Fruit fly (Drosophila melanogaster) whole organism, embryonic: ENCODE measurements around the gene Creld.

Source experiments
- Adf1 ChIP-seq: fragments of 200-800 bp; sonication (Bioruptor generic); IDR thresholded peaks from 2 replicates; pipeline ENCODE4 v1.3.6; 2022; ENCODE audit warnings: missing biosample characterization, missing genetic modification characterization
- Antp ChIP-seq: fragments of 200-800 bp; sonication (Bioruptor generic); optimal IDR thresholded peaks from 3 replicates; lab custom pipeline; 2016; ENCODE audit warnings: missing biosample characterization, missing genetic modification characterization
- Atf-2 ChIP-seq: fragments of 200-800 bp; sonication (Bioruptor generic); optimal IDR thresholded peaks from 2 replicates; lab custom pipeline; 2016; ENCODE audit warnings: missing biosample characterization, missing genetic modification characterization
- Atf3 ChIP-seq: fragments of 200-800 bp; sonication (Bioruptor generic); optimal IDR thresholded peaks from 3 replicates; lab custom pipeline; 2016; ENCODE audit warnings: missing biosample characterization, missing genetic modification characterization
- CG10366 ChIP-seq: fragments of 200-800 bp; sonication (Bioruptor generic); IDR thresholded peaks from 2 replicates; pipeline ENCODE4 v1.3.6; 2022; ENCODE audit warnings: missing biosample characterization, missing genetic modification characterization
- CG10959 ChIP-seq: fragments of 200-800 bp; sonication (Bioruptor generic); IDR thresholded peaks from 2 replicates; pipeline ENCODE4 v1.3.6; 2022; ENCODE audit warnings: missing biosample characterization, missing genetic modification characterization
- CG15011 ChIP-seq: fragments of 200-800 bp; sonication (Bioruptor generic); optimal IDR thresholded peaks from 3 replicates; lab custom pipeline; 2018; ENCODE audit warnings: missing biosample characterization, mild to moderate bottlenecking, missing genetic modification characterization
- CG15073 ChIP-seq: fragments of 200-800 bp; sonication (Bioruptor generic); optimal IDR thresholded peaks from 2 replicates; lab custom pipeline; 2016; ENCODE audit warnings: missing biosample characterization, missing genetic modification characterization
- CG15696 ChIP-seq: fragments of 200-800 bp; sonication (Bioruptor generic); optimal IDR thresholded peaks from 2 replicates; lab custom pipeline; 2019; ENCODE audit warnings: missing biosample characterization, mild to moderate bottlenecking, missing genetic modification characterization, moderate library complexity
- CG16779 ChIP-seq: fragments of 200-800 bp; sonication (Bioruptor generic); IDR thresholded peaks from 2 replicates; pipeline ENCODE4 v1.3.6; 2022; ENCODE audit warnings: missing biosample characterization, missing genetic modification characterization
- CG17186 ChIP-seq: fragments of 200-800 bp; sonication (Bioruptor generic); optimal IDR thresholded peaks from 3 replicates; lab custom pipeline; 2017; ENCODE audit warnings: missing biosample characterization, missing genetic modification reagents, missing genetic modification characterization
- CG18599 ChIP-seq: fragments of 200-800 bp; sonication (Bioruptor generic); optimal IDR thresholded peaks from 3 replicates; lab custom pipeline; 2017; ENCODE audit warnings: missing biosample characterization, missing genetic modification characterization, mild to moderate bottlenecking, moderate library complexity, missing genetic modification reagents
- CG31365 ChIP-seq: fragments of 200-800 bp; sonication (Bioruptor generic); optimal IDR thresholded peaks from 2 replicates; lab custom pipeline; 2018; ENCODE audit warnings: missing biosample characterization, mild to moderate bottlenecking, missing genetic modification characterization
- CG3726 ChIP-seq: fragments of 200-800 bp; sonication (Bioruptor generic); IDR thresholded peaks from 3 replicates; pipeline ENCODE4, ENCODE4 v1.3.6; 2022; ENCODE audit warnings: missing biosample characterization, missing genetic modification characterization
- CG4730 ChIP-seq: fragments of 200-800 bp; sonication (Bioruptor generic); IDR thresholded peaks from 2 replicates; pipeline ENCODE4 v1.3.6; 2022; ENCODE audit warnings: missing biosample characterization, missing genetic modification characterization
- CG5245 ChIP-seq: fragments of 200-800 bp; sonication (Bioruptor generic); optimal IDR thresholded peaks from 3 replicates; lab custom pipeline; 2016; ENCODE audit warnings: missing biosample characterization, missing genetic modification characterization
- CG6791 ChIP-seq: fragments of 200-800 bp; sonication (Bioruptor generic); IDR thresholded peaks from 3 replicates; pipeline ENCODE4 v1.3.6; 2022; ENCODE audit warnings: missing biosample characterization, missing genetic modification characterization; ENCODE audit not compliant: partially characterized antibody
- CG6854 ChIP-seq: fragments of 200-800 bp; sonication (Bioruptor generic); optimal IDR thresholded peaks from 3 replicates; lab custom pipeline; 2017; ENCODE audit warnings: missing biosample characterization, mild to moderate bottlenecking, missing genetic modification characterization
- CG7372 ChIP-seq: fragments of 200-800 bp; sonication (Bioruptor generic); IDR thresholded peaks from 2 replicates; pipeline ENCODE4 v1.3.6; 2022; ENCODE audit warnings: missing biosample characterization, missing genetic modification characterization
- CG7963 ChIP-seq: fragments of 200-800 bp; sonication (Bioruptor generic); IDR thresholded peaks from 3 replicates; pipeline ENCODE4 v1.3.6; 2022; ENCODE audit warnings: missing biosample characterization, missing genetic modification characterization; ENCODE audit not compliant: partially characterized antibody
- CG9215 ChIP-seq: fragments of 200-800 bp; sonication (Bioruptor generic); IDR thresholded peaks from 2 replicates; pipeline ENCODE4 v1.3.6; 2022; ENCODE audit warnings: missing biosample characterization, missing genetic modification characterization
- CG9437 ChIP-seq: fragments of 200-800 bp; sonication (Bioruptor generic); optimal IDR thresholded peaks from 2 replicates; lab custom pipeline; 2018; ENCODE audit warnings: missing biosample characterization, mild to moderate bottlenecking, missing genetic modification characterization
- Dip2 ChIP-seq: fragments of 200-800 bp; sonication (Bioruptor generic); IDR thresholded peaks from 2 replicates; pipeline ENCODE4 v1.3.6; 2022; ENCODE audit warnings: missing biosample characterization, missing genetic modification characterization
- Fer3 ChIP-seq: fragments of 200-800 bp; sonication (Bioruptor generic); optimal IDR thresholded peaks from 2 replicates; lab custom pipeline; 2018; ENCODE audit warnings: missing biosample characterization, mild to moderate bottlenecking, missing genetic modification characterization, moderate library complexity
- Gug ChIP-seq: fragments of 200-800 bp; sonication (Bioruptor generic); IDR thresholded peaks from 4 replicates; pipeline ENCODE4 v1.3.6; 2022; ENCODE audit warnings: missing biosample characterization, missing genetic modification characterization
- HLHmδ ChIP-seq: fragments of 200-800 bp; sonication (Bioruptor generic); optimal IDR thresholded peaks from 2 replicates; lab custom pipeline; 2018; ENCODE audit warnings: missing biosample characterization, mild to moderate bottlenecking, missing genetic modification characterization, moderate library complexity
- Hmr ChIP-seq: fragments of 200-800 bp; sonication (Bioruptor generic); optimal IDR thresholded peaks from 3 replicates; lab custom pipeline; 2017; ENCODE audit warnings: mild to moderate bottlenecking, missing biosample characterization, missing genetic modification reagents, missing genetic modification characterization
- Hr3 ChIP-seq: fragments of 200-800 bp; sonication (Bioruptor generic); optimal IDR thresholded peaks from 3 replicates; lab custom pipeline; 2016; ENCODE audit warnings: missing biosample characterization, missing genetic modification characterization
- Neu2 ChIP-seq: fragments of 200-800 bp; sonication (Bioruptor generic); optimal IDR thresholded peaks from 3 replicates; lab custom pipeline; 2016; ENCODE audit warnings: missing biosample characterization, missing genetic modification characterization, borderline replicate concordance
- Ravus ChIP-seq: fragments of 200-800 bp; sonication (Bioruptor generic); IDR thresholded peaks from 2 replicates; pipeline ENCODE4 v1.3.6; 2022; ENCODE audit warnings: missing biosample characterization, missing genetic modification characterization
- Rfx ChIP-seq: fragments of 200-800 bp; sonication (Bioruptor generic); IDR thresholded peaks from 2 replicates; pipeline ENCODE4 v1.3.6; 2022; ENCODE audit warnings: missing biosample characterization, missing genetic modification characterization
- Taf1 ChIP-seq: fragments of 200-800 bp; sonication (Bioruptor generic); IDR thresholded peaks from 2 replicates; pipeline ENCODE4 v1.3.6; 2022; ENCODE audit warnings: missing biosample characterization, missing genetic modification characterization
- Tbp ChIP-seq: fragments of >200 bp; optimal IDR thresholded peaks from 2 replicates; lab custom pipeline; 2018; ENCODE audit warnings: missing biosample characterization, missing genetic modification characterization
- ac ChIP-seq: fragments of 200-800 bp; sonication (Bioruptor generic); optimal IDR thresholded peaks from 3 replicates; lab custom pipeline; 2017; ENCODE audit warnings: missing biosample characterization, mild to moderate bottlenecking, missing genetic modification characterization
- bowl ChIP-seq: fragments of 200-800 bp; sonication (Bioruptor generic); IDR thresholded peaks from 2 replicates; pipeline ENCODE4 v1.3.6; 2022; ENCODE audit warnings: missing biosample characterization, missing genetic modification characterization
- bsh ChIP-seq, 2 experiments: fragments of 200-800 bp; sonication (Bioruptor generic); optimal IDR thresholded peaks; 2 replicates each; lab custom pipeline; 2017 to 2018; ENCODE audit warnings: mild to moderate bottlenecking in 2 of 2, missing biosample characterization in 2 of 2, missing genetic modification characterization in 2 of 2, moderate library complexity in 1 of 2
- cas ChIP-seq: fragments of 200-800 bp; sonication (Bioruptor generic); IDR thresholded peaks from 2 replicates; pipeline ENCODE4 v1.3.6; 2022; ENCODE audit warnings: missing biosample characterization, missing genetic modification characterization
- chm ChIP-seq: fragments of 200-800 bp; sonication (Bioruptor generic); IDR thresholded peaks from 2 replicates; pipeline ENCODE4 v1.3.6; 2022; ENCODE audit warnings: missing biosample characterization, missing genetic modification characterization
- dati ChIP-seq: fragments of 200-800 bp; sonication (Bioruptor generic); IDR thresholded peaks from 2 replicates; pipeline ENCODE4 v1.3.6; 2022; ENCODE audit warnings: missing biosample characterization, missing genetic modification characterization
- fd64A ChIP-seq: fragments of 200-800 bp; sonication (Bioruptor generic); optimal IDR thresholded peaks from 3 replicates; lab custom pipeline; 2018; ENCODE audit warnings: missing biosample characterization, mild to moderate bottlenecking, missing genetic modification characterization
- fd96Cb ChIP-seq: fragments of 200-800 bp; sonication (Bioruptor generic); optimal IDR thresholded peaks from 2 replicates; lab custom pipeline; 2018; ENCODE audit warnings: missing biosample characterization, mild to moderate bottlenecking, missing genetic modification characterization, moderate library complexity
- gsb-n ChIP-seq: fragments of 200-800 bp; sonication (Bioruptor generic); optimal IDR thresholded peaks from 3 replicates; lab custom pipeline; 2018; ENCODE audit warnings: missing biosample characterization, mild to moderate bottlenecking, missing genetic modification characterization
- her ChIP-seq: fragments of 200-800 bp; sonication (Bioruptor generic); optimal IDR thresholded peaks from 2 replicates; lab custom pipeline; 2016; ENCODE audit warnings: missing biosample characterization, missing genetic modification characterization
- ind ChIP-seq: fragments of 200-800 bp; sonication (Bioruptor generic); optimal IDR thresholded peaks from 3 replicates; lab custom pipeline; 2016; ENCODE audit warnings: missing biosample characterization, missing genetic modification characterization
- lmd ChIP-seq: fragments of 200-800 bp; sonication (Bioruptor generic); IDR thresholded peaks from 2 replicates; pipeline ENCODE4 v1.3.6; 2022; ENCODE audit warnings: missing biosample characterization, missing genetic modification characterization
- maf-S ChIP-seq: fragments of 200-800 bp; sonication (Bioruptor generic); optimal IDR thresholded peaks from 2 replicates; lab custom pipeline; 2016; ENCODE audit warnings: missing biosample characterization, missing genetic modification characterization
- prd ChIP-seq, 3 experiments: fragments of >200 bp in 2 of 3; fragments of 200-800 bp in 1 of 3; sonication (Bioruptor generic) in 1 of 3; optimal IDR thresholded peaks in 2 of 3; IDR thresholded peaks in 1 of 3; 2 replicates in 2 of 3; 3 replicates in 1 of 3; pipeline versions ENCODE4 v1.3.6 to Lab custom; 2017 to 2022; ENCODE audit warnings: missing biosample characterization in 1 of 3, missing genetic modification characterization in 1 of 3
- psq ChIP-seq: fragments of 200-800 bp; sonication (Bioruptor generic); optimal IDR thresholded peaks from 2 replicates; lab custom pipeline; 2017; ENCODE audit warnings: missing biosample characterization, missing genetic modification characterization
- scrt ChIP-seq: fragments of 200-800 bp; sonication (Bioruptor generic); optimal IDR thresholded peaks from 2 replicates; lab custom pipeline; 2018; ENCODE audit warnings: missing biosample characterization, mild to moderate bottlenecking, missing genetic modification characterization, moderate library complexity
- sd ChIP-seq: fragments of 200-800 bp; sonication (Bioruptor generic); optimal IDR thresholded peaks from 3 replicates; lab custom pipeline; 2018; ENCODE audit warnings: missing biosample characterization, mild to moderate bottlenecking, missing genetic modification characterization, moderate library complexity
- sob ChIP-seq: fragments of 200-800 bp; sonication (Bioruptor generic); IDR thresholded peaks from 2 replicates; pipeline ENCODE4 v1.3.6; 2022; ENCODE audit warnings: missing biosample characterization, missing genetic modification characterization
- yki ChIP-seq: fragments of >200 bp; optimal IDR thresholded peaks from 3 replicates; lab custom pipeline; 2018
- z ChIP-seq: fragments of 200-800 bp; sonication (Bioruptor generic); IDR thresholded peaks from 3 replicates; pipeline ENCODE4 v1.3.6; 2022; ENCODE audit warnings: missing biosample characterization, missing genetic modification characterization

Gene Creld

dm6 chr2L:85099-85498 is 17.1 kb upstream of the Creld start (continued):
- peak; percentile 22 for TF ChIP-seq CG6854 (GFP tag; lab: Kevin White, UChicago)
- TF ChIP-seq sd = peak; percentile 1
- TF ChIP-seq CG15073 = no peak
- peak; percentile 7 for TF ChIP-seq scrt
- no peak for TF ChIP-seq HLHmδ (GFP tag; lab: Kevin White, UChicago)
- TF ChIP-seq CG17186 (GFP tag; lab: Kevin White, UChicago) = no peak
- TF ChIP-seq CG6791 (GFP tag; lab: Robert Waterston, UW) = no peak
- no peak for TF ChIP-seq CG5245
- TF ChIP-seq Hr3 (GFP tag; lab: Kevin White, UChicago) = no peak
- peak; percentile 38 for TF ChIP-seq Fer3
- no peak for TF ChIP-seq bsh (GFP tag; optimal IDR thresholded peaks at IDR 0.05; lab: Kevin White, UChicago)
- no peak for TF ChIP-seq Antp
- no peak for TF ChIP-seq Tbp
- no peak for TF ChIP-seq maf-S (GFP tag; lab: Kevin White, UChicago)
- no peak for TF ChIP-seq Atf-2 (GFP tag; lab: Kevin White, UChicago)
- TF ChIP-seq CG9437 = no peak
- no peak for TF ChIP-seq prd (optimal IDR thresholded peaks at IDR 0.05; lab: Kevin White, UChicago)
- TF ChIP-seq prd (GFP tag; IDR thresholded peaks at IDR 0.05; lab: Robert Waterston, UW) = no peak
- no peak for TF ChIP-seq ind (GFP tag; lab: Kevin White, UChicago)
- no peak for TF ChIP-seq CG16779 (GFP tag; lab: Robert Waterston, UW)
- TF ChIP-seq CG3726 (GFP tag; lab: Robert Waterston, UW) = no peak
- TF ChIP-seq CG7372 (GFP tag; lab: Robert Waterston, UW) = no peak
- TF ChIP-seq chm (GFP tag; lab: Robert Waterston, UW) = no peak
- TF ChIP-seq bowl (GFP tag; lab: Robert Waterston, UW) = no peak
- no peak for TF ChIP-seq CG15696 (tag; lab: Kevin White, UChicago)
- no peak; the same call in 1 of the 2 replicates for TF ChIP-seq Rfx (GFP tag; lab: Robert Waterston, UW)
- TF ChIP-seq Taf1 = no peak
- peak; percentile 64 for TF ChIP-seq Hmr (GFP tag; lab: Kevin White, UChicago)
- no peak for TF ChIP-seq CG31365 (tag; lab: Kevin White, UChicago)
- TF ChIP-seq psq = no peak
- TF ChIP-seq z (GFP tag; lab: Robert Waterston, UW) = no peak
- no peak for TF ChIP-seq Neu2
- no peak for TF ChIP-seq Adf1 (GFP tag; lab: Robert Waterston, UW)
- TF ChIP-seq CG7963 (GFP tag; lab: Robert Waterston, UW) = no peak
- TF ChIP-seq dati (GFP tag; lab: Robert Waterston, UW) = no peak
- TF ChIP-seq CG15011 (GFP tag; lab: Kevin White, UChicago) = peak; percentile 24
- no peak for TF ChIP-seq CG10959
- no peak for TF ChIP-seq Atf3
- TF ChIP-seq Dip2 (GFP tag; lab: Robert Waterston, UW) = no peak
- TF ChIP-seq fd64A (GFP tag; lab: Kevin White, UChicago) = no peak
- no peak for TF ChIP-seq lmd (GFP tag; lab: Robert Waterston, UW)
- no peak for TF ChIP-seq ac
- no peak for TF ChIP-seq gsb-n (tag; lab: Kevin White, UChicago)
- TF ChIP-seq CG18599 = peak; percentile 65
- TF ChIP-seq fd96Cb = no peak
- TF ChIP-seq cas = no peak
- no peak for TF ChIP-seq Gug (GFP tag; lab: Robert Waterston, UW)
- no peak for TF ChIP-seq CG9215
- TF ChIP-seq her = no peak
- TF ChIP-seq Ravus = no peak
- no peak for TF ChIP-seq CG4730
- no peak for TF ChIP-seq CG10366
- no peak for TF ChIP-seq yki
- TF ChIP-seq sob = no peak; the same call in 1 of the 2 replicates
